Worm (Caenorhabditis elegans) whole organism, young adult: ENCODE data around the gene asp-18.

ENCODE experiments used
- B0019.2 ChIP-seq: fragments of 200-800 bp; sonication (Bioruptor generic); conservative IDR thresholded peaks from 2 replicates; pipeline ENCODE4 v1.3.6; 2022; ENCODE audit warnings: missing genetic modification reagents, missing genetic modification characterization, missing compliant biosample characterization
- B0261.1 ChIP-seq: sonication (generic microtip); optimal IDR thresholded peaks from 2 replicates; lab custom pipeline; 2016; ENCODE audit warnings: mild to moderate bottlenecking, missing genetic modification characterization, moderate library complexity, missing compliant biosample characterization
- F57A8.1 ChIP-seq: fragments of 200-800 bp; sonication (Bioruptor generic); optimal IDR thresholded peaks from 2 replicates; lab custom pipeline; 2018; ENCODE audit warnings: mild to moderate bottlenecking, missing genetic modification characterization, moderate library complexity, missing compliant biosample characterization
- Y53F4B.3 ChIP-seq: fragments of 200-800 bp; sonication (Bioruptor generic); IDR thresholded peaks from 2 replicates; pipeline ENCODE4 v1.3.6; 2022; ENCODE audit warnings: missing genetic modification reagents, missing genetic modification characterization, missing compliant biosample characterization
- Y79H2A.3 ChIP-seq: fragments of 200-800 bp; sonication (Bioruptor generic); conservative IDR thresholded peaks from 2 replicates; pipeline ENCODE4 v1.3.6; 2022; ENCODE audit warnings: missing genetic modification reagents, missing genetic modification characterization, missing compliant biosample characterization
- Y95B8A.8 ChIP-seq: fragments of 200-800 bp; sonication (Bioruptor generic); IDR thresholded peaks from 2 replicates; pipeline ENCODE4 v1.3.6; 2022; ENCODE audit warnings: missing genetic modification reagents, missing genetic modification characterization, missing compliant biosample characterization
- cebp-1 ChIP-seq, 2 experiments: fragments of 200-800 bp in 1 of 2; sonication (Bioruptor generic) in 1 of 2; sonication (generic microtip) in 1 of 2; IDR thresholded peaks in 1 of 2; optimal IDR thresholded peaks in 1 of 2; 2 replicates each; pipeline versions ENCODE4 v1.3.6 to Lab custom; 2017 to 2022; ENCODE audit warnings: missing compliant biosample characterization in 2 of 2, missing genetic modification characterization in 2 of 2, mild to moderate bottlenecking in 1 of 2, missing genetic modification reagents in 1 of 2, moderate library complexity in 1 of 2
- dox-1 ChIP-seq: fragments of 200-800 bp; sonication (Bioruptor generic); IDR thresholded peaks from 2 replicates; pipeline ENCODE4 v1.3.6; 2022; ENCODE audit warnings: missing genetic modification reagents, missing genetic modification characterization, missing compliant biosample characterization
- egrh-3 ChIP-seq: fragments of 200-800 bp; sonication (Bioruptor generic); IDR thresholded peaks from 2 replicates; pipeline ENCODE4 v1.3.6; 2022; ENCODE audit warnings: missing genetic modification reagents, missing genetic modification characterization, missing compliant biosample characterization
- hmg-1.2 ChIP-seq: fragments of 200-800 bp; sonication (Bioruptor generic); IDR thresholded peaks from 2 replicates; pipeline ENCODE4 v1.3.6; 2022; ENCODE audit warnings: missing genetic modification reagents, missing genetic modification characterization, missing compliant biosample characterization
- hsf-1 ChIP-seq: fragments of 200-800 bp; sonication (Bioruptor generic); IDR thresholded peaks from 2 replicates; pipeline ENCODE4 v1.3.6; 2022; ENCODE audit warnings: missing genetic modification reagents, missing genetic modification characterization, missing compliant biosample characterization
- let-526 ChIP-seq: fragments of 200-800 bp; sonication (Bioruptor generic); IDR thresholded peaks from 2 replicates; pipeline ENCODE4 v1.3.6; 2022; ENCODE audit warnings: missing genetic modification reagents, missing genetic modification characterization, missing compliant biosample characterization
- let-607 ChIP-seq, 2 experiments: fragments of 200-800 bp in 1 of 2; sonication (Bioruptor generic) in 1 of 2; sonication (generic microtip) in 1 of 2; optimal IDR thresholded peaks; 2 replicates each; lab custom pipeline; 2016 to 2018; ENCODE audit warnings: mild to moderate bottlenecking in 2 of 2, missing compliant biosample characterization in 2 of 2, missing genetic modification characterization in 2 of 2, moderate library complexity in 2 of 2, missing genotype in 1 of 2
- lin-26 ChIP-seq: fragments of 200-800 bp; sonication (Bioruptor generic); IDR thresholded peaks from 2 replicates; pipeline ENCODE4 v1.3.6; 2022; ENCODE audit warnings: missing genetic modification reagents, missing genetic modification characterization, missing compliant biosample characterization
- lin-35 ChIP-seq, 3 experiments: fragments of 150-350 bp in 2 of 3; sonication (generic microtip) in 1 of 3; optimal IDR thresholded peaks; 2 replicates each; lab custom pipeline; 2014 to 2018; ENCODE audit warnings: missing biosample characterization in 3 of 3, missing genetic modification characterization in 3 of 3, missing genetic modification reagents in 3 of 3
- madf-10 ChIP-seq: sonication (generic microtip); optimal IDR thresholded peaks from 2 replicates; lab custom pipeline; 2016; ENCODE audit warnings: mild to moderate bottlenecking, missing genetic modification characterization, missing compliant biosample characterization
- mcd-1 ChIP-seq: fragments of 200-800 bp; sonication (Bioruptor generic); IDR thresholded peaks from 2 replicates; pipeline ENCODE4 v1.3.6; 2022; ENCODE audit warnings: missing genetic modification reagents, missing genetic modification characterization, missing compliant biosample characterization
- mes-4 ChIP-seq: sonication (generic microtip); optimal IDR thresholded peaks from 2 replicates; lab custom pipeline; 2016; ENCODE audit warnings: missing genotype, missing genetic modification characterization, missing compliant biosample characterization
- mxl-1 ChIP-seq: sonication (generic microtip); optimal IDR thresholded peaks from 2 replicates; lab custom pipeline; 2016; ENCODE audit warnings: missing genetic modification characterization, missing compliant biosample characterization
- nfya-1 ChIP-seq: sonication (generic microtip); optimal IDR thresholded peaks from 2 replicates; lab custom pipeline; 2017; ENCODE audit warnings: antibody characterized with exemption, missing compliant biosample characterization, missing genetic modification characterization, borderline replicate concordance; ENCODE audit not compliant: insufficient read depth
- nhr-120 ChIP-seq: fragments of 200-800 bp; sonication (Bioruptor generic); IDR thresholded peaks from 2 replicates; pipeline ENCODE4 v1.3.6; 2022; ENCODE audit warnings: missing genetic modification characterization, missing compliant biosample characterization
- sdz-38 ChIP-seq: sonication (generic microtip); optimal IDR thresholded peaks from 2 replicates; lab custom pipeline; 2016; ENCODE audit warnings: missing genotype, missing genetic modification characterization, missing compliant biosample characterization
- sea-2 ChIP-seq: fragments of 200-800 bp; sonication (Bioruptor generic); IDR thresholded peaks from 2 replicates; pipeline ENCODE4 v1.3.6; 2022; ENCODE audit warnings: missing genetic modification characterization, missing compliant biosample characterization
- snpc-1.3 ChIP-seq: sonication (generic microtip); optimal IDR thresholded peaks from 2 replicates; lab custom pipeline; 2017; ENCODE audit warnings: missing genetic modification characterization, mild to moderate bottlenecking, missing compliant biosample characterization, antibody characterized with exemption, moderate library complexity, missing genotype, missing genetic modification reagents; ENCODE audit not compliant: insufficient read depth
- snpc-4 ChIP-seq, 5 experiments: fragments of 150-350 bp in 1 of 5; sonication (generic microtip) in 4 of 5; optimal IDR thresholded peaks; 2 replicates each; lab custom pipeline; 2014 to 2018; ENCODE audit warnings: missing genetic modification characterization in 5 of 5, missing biosample characterization in 3 of 5, antibody characterized with exemption in 2 of 5, mild to moderate bottlenecking in 2 of 5, missing compliant biosample characterization in 2 of 5, missing genotype in 2 of 5, moderate library complexity in 2 of 5, missing genetic modification reagents in 1 of 5
- unc-130 ChIP-seq: sonication (generic microtip); optimal IDR thresholded peaks from 2 replicates; lab custom pipeline; 2016; ENCODE audit warnings: missing genetic modification reagents, missing genetic modification characterization, missing compliant biosample characterization
- zfh-2 ChIP-seq: fragments of 200-800 bp; sonication (Bioruptor generic); conservative IDR thresholded peaks from 2 replicates; pipeline ENCODE4 v1.3.6; 2022; ENCODE audit warnings: missing genetic modification reagents, missing genetic modification characterization, missing compliant biosample characterization

The asp-18 gene

DNA sequence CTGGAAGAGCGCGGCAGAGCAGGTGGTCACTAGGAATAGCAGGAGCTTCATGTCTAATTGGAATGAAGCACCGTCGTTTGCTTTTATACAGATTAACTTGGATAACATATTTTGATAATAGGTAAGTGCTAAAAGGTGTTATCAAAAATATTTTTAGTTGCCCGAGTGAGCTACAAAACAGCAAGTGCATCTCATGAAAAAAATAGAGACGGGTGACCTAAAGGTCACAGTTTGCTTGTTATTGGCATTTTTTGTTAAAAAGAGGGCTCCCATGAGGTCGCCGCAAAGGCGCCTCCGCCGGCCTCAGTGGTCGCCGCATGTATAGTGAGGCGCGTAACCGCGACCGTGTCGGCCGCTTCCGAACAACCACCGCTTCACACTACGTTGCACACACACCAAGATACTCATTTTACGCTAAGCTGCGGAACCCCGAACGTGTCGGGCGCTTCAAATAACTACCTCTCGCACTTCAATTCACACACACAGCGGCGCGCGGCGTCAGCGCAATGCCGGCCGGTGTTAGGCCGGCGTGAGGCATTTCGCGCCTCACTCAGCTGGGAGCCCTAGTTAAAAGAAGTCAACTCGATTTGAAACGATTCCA is 2.1 kb downstream of the asp-18 start, which contains the start of gene asp-19:
Gene asp-19, minus strand, starts transcription at position 51 of the 601 bp plus-strand sequence.
- TF ChIP-seq mcd-1, result no peak
- TF ChIP-seq unc-130 (GFP tag; lab: Kevin White, UChicago), result no peak
- TF ChIP-seq snpc-4 (GFP tag; optimal IDR thresholded peaks at IDR 0.05; lab: Kevin White, UChicago), result no peak
- TF ChIP-seq snpc-4 (tag; optimal IDR thresholded peaks at IDR 0.05; lab: Kevin White, UChicago), result peak in 1 of 4 experiments; percentile 51
- TF ChIP-seq lin-26 (GFP tag; lab: Robert Waterston, UW), result no peak
- no peak for TF ChIP-seq snpc-1.3 (tag; lab: Kevin White, UChicago)
- no peak for TF ChIP-seq madf-10 (tag; lab: Kevin White, UChicago)
- TF ChIP-seq zfh-2 (GFP tag; lab: Robert Waterston, UW), result peak; percentile 65
- no peak for TF ChIP-seq Y53F4B.3

ce11 chrV:18728287-18728686 is 3.2 kb downstream of the asp-18 start:
- peak; percentile 93 for TF ChIP-seq egrh-3

DNA sequence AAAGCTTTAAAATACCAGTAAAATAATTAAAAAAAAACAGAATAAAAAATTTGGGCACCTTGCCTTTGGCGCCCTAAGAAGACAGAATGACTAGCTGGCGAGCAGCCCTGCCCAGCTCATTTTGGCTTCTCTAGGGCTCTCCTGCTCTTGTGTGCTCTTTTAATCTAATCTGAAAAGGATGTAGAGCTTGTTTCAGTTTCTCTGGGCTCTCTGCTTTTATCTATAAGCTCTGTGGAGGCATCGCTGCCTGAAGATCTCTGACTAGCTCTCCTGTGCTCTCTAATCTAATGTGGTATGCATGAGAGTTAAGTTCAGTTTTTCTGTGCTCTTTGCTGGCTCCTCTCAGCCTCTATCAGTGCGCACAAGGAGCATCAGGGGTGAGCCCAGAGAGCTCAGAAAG is 5.6 kb downstream of the asp-18 start:
- TF ChIP-seq let-526 (GFP tag; lab: Robert Waterston, UW) (no peak), F57A8.1 (GFP tag; lab: Kevin White, UChicago) (no peak), let-607 (tag; optimal IDR thresholded peaks at IDR 0.05; lab: Kevin White, UChicago) (no peak), zfh-2 (GFP tag; lab: Robert Waterston, UW) (0 out of 2 replicates have a peak, but pooled peaks have one; percentile 23), Y79H2A.3 (GFP tag; lab: Robert Waterston, UW) (no peak)

- TF ChIP-seq hmg-1.2 (GFP tag; lab: Robert Waterston, UW) (0 out of 2 replicates have a peak, but pooled peaks have one; percentile 22), zfh-2 (GFP tag; lab: Robert Waterston, UW) (peak; percentile 29; the same call in 1 of the 2 replicates), mcd-1 (peak; percentile 57; the same call in 1 of the 2 replicates), hsf-1 (GFP tag; lab: Robert Waterston, UW) (0 out of 2 replicates have a peak, but pooled peaks have one; percentile 32), nhr-120 (GFP tag; lab: Robert Waterston, UW) (0 out of 2 replicates have a peak, but pooled peaks have one; percentile 48)
These were observed 6.7 kb downstream of the asp-18 start for ce11 chrV:18724810-18725209.

DNA sequence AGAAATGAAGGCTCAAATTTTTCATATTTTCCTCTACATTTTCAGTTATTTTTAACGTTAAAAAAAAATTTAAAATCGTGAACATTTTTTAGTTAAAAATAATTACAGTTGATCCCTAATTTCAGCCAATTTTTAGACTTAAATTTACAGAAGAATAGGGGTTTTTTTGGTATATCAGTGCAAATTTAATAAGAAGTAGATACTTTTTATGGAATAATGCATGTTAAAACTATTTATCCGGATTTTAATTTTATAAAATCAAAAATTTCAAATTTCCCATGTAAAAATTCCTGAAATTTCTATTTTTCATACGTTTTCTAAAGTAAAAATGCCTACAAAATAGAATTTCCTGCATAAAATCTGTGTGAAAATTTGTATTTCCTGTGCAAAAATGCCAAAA is 7.4 kb downstream of the asp-18 start:
- no peak for TF ChIP-seq nfya-1 (tag; lab: Kevin White, UChicago)
- no peak for TF ChIP-seq B0019.2 (GFP tag; lab: Robert Waterston, UW)
- TF ChIP-seq sea-2 (GFP tag; lab: Robert Waterston, UW), result no peak
- no peak for TF ChIP-seq mxl-1 (tag; lab: Kevin White, UChicago)
- no peak for TF ChIP-seq dox-1 (GFP tag; lab: Robert Waterston, UW)
- TF ChIP-seq mes-4 (tag; lab: Kevin White, UChicago), result no peak
- TF ChIP-seq let-607 (tag; optimal IDR thresholded peaks at IDR 0.05; lab: Kevin White, UChicago), result no peak
- no peak for TF ChIP-seq sdz-38 (tag; lab: Kevin White, UChicago)
- no peak for TF ChIP-seq madf-10 (tag; lab: Kevin White, UChicago)
- no peak for TF ChIP-seq Y95B8A.8 (GFP tag; lab: Robert Waterston, UW)
- no peak for TF ChIP-seq F57A8.1 (GFP tag; lab: Kevin White, UChicago)
- TF ChIP-seq B0261.1 (tag; lab: Kevin White, UChicago), result no peak
- no peak for TF ChIP-seq mcd-1
- no peak for TF ChIP-seq cebp-1 (GFP tag; IDR thresholded peaks at IDR 0.05; lab: Robert Waterston, UW)
- no peak for TF ChIP-seq cebp-1 (tag; optimal IDR thresholded peaks at IDR 0.05; lab: Kevin White, UChicago)
- TF ChIP-seq lin-35 (GFP tag; optimal IDR thresholded peaks at IDR 0.05; lab: Kevin White, UChicago), result no peak
